Fruit fly (Drosophila melanogaster) whole organism, pupa: ENCODE results near the gene inaF-C.
A peak's percentile ranks its signal among the peaks of the same experiment; 100 is the strongest.

ENCODE experiments used
- CG10348 ChIP-seq: fragments of 200-800 bp; sonication (Bioruptor generic); IDR thresholded peaks from 2 replicates; pipeline ENCODE4 v1.3.6; 2022; ENCODE audit warnings: missing biosample characterization, missing genetic modification characterization
- CG12605 ChIP-seq: fragments of 200-800 bp; sonication (Bioruptor generic); IDR thresholded peaks from 2 replicates; pipeline ENCODE4 v1.3.6; 2022; ENCODE audit warnings: missing biosample characterization, missing genetic modification characterization
- CG13204 ChIP-seq: fragments of 200-800 bp; sonication (Bioruptor generic); optimal IDR thresholded peaks from 2 replicates; lab custom pipeline; 2018; ENCODE audit warnings: missing biosample characterization, mild to moderate bottlenecking, missing genetic modification characterization, moderate library complexity
- CG14655 ChIP-seq: fragments of 200-800 bp; sonication (Bioruptor generic); optimal IDR thresholded peaks from 3 replicates; lab custom pipeline; 2017; ENCODE audit warnings: mild to moderate bottlenecking, missing biosample characterization, missing genetic modification reagents, missing genetic modification characterization
- CG15710 ChIP-seq: fragments of 200-800 bp; sonication (Bioruptor generic); optimal IDR thresholded peaks from 2 replicates; lab custom pipeline; 2018; ENCODE audit warnings: missing biosample characterization, mild to moderate bottlenecking, missing genetic modification characterization, moderate library complexity
- CG17806 ChIP-seq: fragments of 200-800 bp; sonication (Bioruptor generic); optimal IDR thresholded peaks from 2 replicates; lab custom pipeline; 2018; ENCODE audit warnings: missing biosample characterization, mild to moderate bottlenecking, missing genetic modification characterization, moderate library complexity
- CG32121 ChIP-seq: fragments of 200-800 bp; sonication (Bioruptor generic); IDR thresholded peaks from 2 replicates; pipeline ENCODE4 v1.3.6; 2022; ENCODE audit warnings: missing biosample characterization, missing genetic modification characterization
- CG34367 ChIP-seq: fragments of 200-800 bp; sonication (Bioruptor generic); optimal IDR thresholded peaks from 2 replicates; lab custom pipeline; 2018; ENCODE audit warnings: missing biosample characterization, mild to moderate bottlenecking, missing genetic modification characterization
- CG4496 ChIP-seq: fragments of 200-800 bp; sonication (Bioruptor generic); IDR thresholded peaks from 3 replicates; pipeline ENCODE4 v1.3.6; 2022; ENCODE audit warnings: missing biosample characterization, missing genetic modification characterization
- CG8159 ChIP-seq: fragments of 200-800 bp; sonication (Bioruptor generic); optimal IDR thresholded peaks from 3 replicates; lab custom pipeline; 2018; ENCODE audit warnings: missing biosample characterization, mild to moderate bottlenecking, missing genetic modification characterization, moderate library complexity
- CG8301 ChIP-seq: fragments of 200-800 bp; sonication (Bioruptor generic); optimal IDR thresholded peaks from 2 replicates; lab custom pipeline; 2018; ENCODE audit warnings: missing biosample characterization, mild to moderate bottlenecking, missing genetic modification characterization
- CG9948 ChIP-seq: fragments of 200-800 bp; sonication (Bioruptor generic); optimal IDR thresholded peaks from 2 replicates; lab custom pipeline; 2018; ENCODE audit warnings: missing biosample characterization, mild to moderate bottlenecking, missing genetic modification characterization, moderate library complexity
- D1 ChIP-seq: fragments of 200-800 bp; sonication (Bioruptor generic); optimal IDR thresholded peaks from 2 replicates; lab custom pipeline; 2018; ENCODE audit warnings: missing biosample characterization, mild to moderate bottlenecking, missing genetic modification characterization, moderate library complexity
- EcR ChIP-seq: fragments of 200-800 bp; sonication (Bioruptor generic); optimal IDR thresholded peaks from 3 replicates; lab custom pipeline; 2019; ENCODE audit warnings: missing biosample characterization, missing genetic modification characterization, mild to moderate bottlenecking, moderate library complexity, missing genetic modification reagents
- Ets98B ChIP-seq: fragments of 200-800 bp; sonication (Bioruptor generic); IDR thresholded peaks from 2 replicates; pipeline ENCODE4 v1.3.6; 2022; ENCODE audit warnings: missing biosample characterization, missing genetic modification characterization
- Pif1A ChIP-seq: fragments of 200-800 bp; sonication (Bioruptor generic); optimal IDR thresholded peaks from 3 replicates; lab custom pipeline; 2016; ENCODE audit warnings: missing biosample characterization, missing genetic modification characterization
- Pif1B ChIP-seq: fragments of 200-800 bp; sonication (Bioruptor generic); optimal IDR thresholded peaks from 3 replicates; lab custom pipeline; 2016; ENCODE audit warnings: missing biosample characterization, missing genetic modification characterization
- Snoo ChIP-seq: fragments of 200-800 bp; sonication (Bioruptor generic); optimal IDR thresholded peaks from 3 replicates; lab custom pipeline; 2017; ENCODE audit warnings: missing biosample characterization, mild to moderate bottlenecking, missing genetic modification characterization, inconsistent platforms
- fd96Ca ChIP-seq: fragments of 200-800 bp; sonication (Bioruptor generic); IDR thresholded peaks from 3 replicates; pipeline ENCODE4 v1.3.6; 2022; ENCODE audit warnings: missing biosample characterization, missing genetic modification characterization
- gl ChIP-seq: fragments of 200-800 bp; sonication (Bioruptor generic); optimal IDR thresholded peaks from 2 replicates; lab custom pipeline; 2018; ENCODE audit warnings: missing biosample characterization, mild to moderate bottlenecking, missing genetic modification characterization
- rn ChIP-seq: fragments of 200-800 bp; sonication (Bioruptor generic); IDR thresholded peaks from 2 replicates; pipeline ENCODE4 v1.3.6; 2022; ENCODE audit warnings: missing biosample characterization, missing genetic modification characterization

The inaF-C gene

DNA sequence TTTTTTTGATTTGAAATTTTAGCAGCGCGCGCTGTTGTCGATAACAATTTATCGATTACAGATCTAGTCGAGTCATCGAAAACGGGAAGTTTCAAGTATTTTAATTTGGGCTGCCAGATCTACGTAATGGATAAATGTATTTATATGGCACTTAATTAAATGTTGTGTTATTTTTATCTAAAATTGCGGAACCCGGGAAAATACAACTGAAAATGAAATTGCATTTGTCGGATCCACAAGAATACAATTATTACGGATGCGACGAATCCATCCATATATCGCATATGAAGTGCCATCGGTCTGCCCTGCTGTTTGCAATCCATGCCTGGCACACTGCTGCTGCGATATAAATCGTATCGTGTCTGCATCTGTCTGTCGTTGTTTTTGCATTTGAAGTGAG is 11.4 kb downstream of the inaF-C start, which contains the start of gene Tango10:
Gene Tango10 (plus strand): TSS at position 108 of the 400 bp plus-strand sequence.
- no peak for TF ChIP-seq CG14655
- no peak for TF ChIP-seq CG9948 (tag; lab: Kevin White, UChicago)
- peak; percentile 53; the same call in 1 of the 3 replicates for TF ChIP-seq fd96Ca (GFP tag; lab: Robert Waterston, UW)
- peak; percentile 40; the same call in 1 of the 2 replicates for TF ChIP-seq CG32121 (GFP tag; lab: Robert Waterston, UW)
- peak; percentile 38 for TF ChIP-seq CG15710 (tag; lab: Kevin White, UChicago)
- TF ChIP-seq CG17806, result peak; percentile 13
- 0 out of 2 replicates have a peak, but pooled peaks have one; percentile 24 for TF ChIP-seq Ets98B

DNA sequence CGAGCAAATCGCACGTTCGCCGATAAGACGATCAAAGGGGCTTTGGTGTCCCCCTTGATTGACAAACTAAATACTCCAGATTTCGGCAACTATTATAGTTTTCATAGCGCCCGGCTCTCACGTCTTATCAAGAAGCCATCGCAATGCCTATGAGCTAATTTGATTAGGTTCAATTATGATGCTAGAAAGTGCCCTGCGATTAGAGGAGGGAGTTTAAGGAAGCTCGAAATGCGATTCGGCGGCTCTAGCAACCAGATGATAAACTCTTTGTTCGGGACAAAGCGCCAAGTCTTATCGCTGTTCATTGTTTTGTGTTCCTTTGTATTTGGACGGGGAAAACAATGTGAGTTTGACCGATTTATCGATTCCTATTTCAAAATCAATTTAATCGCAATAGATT is 13.7 kb downstream of the inaF-C start:
- TF ChIP-seq gl (no peak), Pif1B (GFP tag; lab: Kevin White, UChicago) (no peak), rn (GFP tag; lab: Robert Waterston, UW) (no peak), D1 (tag; lab: Kevin White, UChicago) (no peak), Pif1A (GFP tag; lab: Kevin White, UChicago) (no peak)

DNA sequence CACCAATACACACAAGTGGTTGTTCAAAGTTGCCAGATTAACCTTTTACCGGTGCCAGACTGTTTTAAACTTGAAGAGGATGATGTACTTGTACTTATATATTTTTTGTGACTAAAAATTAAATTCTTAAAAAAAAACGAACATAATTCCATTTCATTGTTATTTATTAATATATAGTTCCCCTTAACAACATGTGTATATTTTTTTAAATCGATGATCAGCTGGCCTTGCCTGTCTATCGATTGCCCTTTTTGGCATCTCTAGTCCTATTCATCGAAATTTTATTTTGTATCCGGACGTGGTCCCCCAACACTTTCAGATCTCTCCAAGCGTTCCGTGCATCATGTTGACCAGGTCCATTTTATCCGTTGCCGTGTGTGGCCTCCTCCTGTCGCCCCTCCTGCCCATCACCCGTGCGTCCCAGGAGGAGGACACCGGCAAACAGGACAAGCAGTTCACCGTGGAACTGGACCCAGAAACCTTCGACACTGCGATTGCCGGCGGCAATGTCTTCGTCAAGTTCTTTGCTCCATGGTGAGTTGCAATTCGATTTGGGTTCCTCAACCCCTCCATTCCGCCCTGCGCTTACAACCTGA is 14.7 kb downstream of the inaF-C start, which contains the start of gene prtp:
Gene prtp (plus strand): TSS at position 26 of the 596 bp plus-strand sequence.
- no peak for TF ChIP-seq CG17806
- no peak for TF ChIP-seq CG32121 (GFP tag; lab: Robert Waterston, UW)
- no peak for TF ChIP-seq Pif1B (GFP tag; lab: Kevin White, UChicago)
- TF ChIP-seq CG34367 (tag; lab: Kevin White, UChicago), result no peak
- no peak for TF ChIP-seq EcR (GFP tag; lab: Kevin White, UChicago)

DNA sequence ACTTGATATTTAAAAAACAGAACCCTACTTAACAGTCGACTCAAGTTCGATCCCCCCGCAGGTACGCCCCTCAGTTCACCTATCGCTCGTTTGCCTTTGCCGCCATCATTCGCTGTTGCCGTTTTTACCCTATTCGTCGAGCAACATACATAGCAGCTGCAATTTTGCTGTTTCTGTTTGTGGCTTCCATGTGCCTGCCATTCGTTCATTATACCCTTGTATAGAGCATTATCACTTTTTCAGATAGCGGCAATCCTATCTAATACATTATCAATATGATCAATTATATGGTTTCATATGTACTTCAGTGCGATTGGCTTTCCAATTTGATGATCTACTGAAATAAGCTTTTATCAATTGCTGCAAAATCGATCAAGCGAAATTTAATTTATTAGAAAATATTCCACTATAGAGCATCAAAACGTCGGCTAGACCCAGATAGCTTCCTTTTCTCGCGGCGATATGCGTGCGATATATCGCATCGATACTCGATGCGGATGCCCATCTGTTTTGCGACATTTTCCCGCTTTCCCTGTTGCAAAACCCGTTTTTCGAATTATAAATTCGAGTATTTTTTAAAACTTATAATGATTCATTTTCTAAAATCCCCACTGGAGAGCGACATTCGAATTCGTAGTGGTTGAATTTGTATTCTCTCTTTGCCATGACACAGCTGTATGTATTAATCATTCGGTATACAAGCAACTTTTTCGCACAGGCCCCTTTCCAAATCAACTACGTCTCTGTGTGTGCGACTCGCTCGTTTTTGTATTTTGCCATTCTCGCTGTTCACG is 15.4 kb downstream of the inaF-C start:
- TF ChIP-seq D1 (tag; lab: Kevin White, UChicago) (peak; percentile 87), CG4496 (peak; percentile 76), fd96Ca (GFP tag; lab: Robert Waterston, UW) (peak; percentile 91), CG32121 (GFP tag; lab: Robert Waterston, UW) (peak; percentile 86), Pif1B (GFP tag; lab: Kevin White, UChicago) (peak; percentile 94), CG10348 (GFP tag; lab: Robert Waterston, UW) (peak; percentile 56), Pif1A (GFP tag; lab: Kevin White, UChicago) (peak; percentile 85), CG17806 (peak; percentile 88), CG8159 (peak; percentile 95), CG34367 (tag; lab: Kevin White, UChicago) (peak; percentile 88), gl (peak; percentile 81), CG12605 (peak; percentile 78), CG9948 (tag; lab: Kevin White, UChicago) (peak; percentile 89), Ets98B (peak; percentile 58), Snoo (peak; percentile 89), rn (GFP tag; lab: Robert Waterston, UW) (peak; percentile 61), CG8301 (tag; lab: Kevin White, UChicago) (peak; percentile 93), CG13204 (GFP tag; lab: Kevin White, UChicago) (peak; percentile 79), CG15710 (tag; lab: Kevin White, UChicago) (peak; percentile 90), CG14655 (peak; percentile 95), EcR (GFP tag; lab: Kevin White, UChicago) (no peak)

DNA sequence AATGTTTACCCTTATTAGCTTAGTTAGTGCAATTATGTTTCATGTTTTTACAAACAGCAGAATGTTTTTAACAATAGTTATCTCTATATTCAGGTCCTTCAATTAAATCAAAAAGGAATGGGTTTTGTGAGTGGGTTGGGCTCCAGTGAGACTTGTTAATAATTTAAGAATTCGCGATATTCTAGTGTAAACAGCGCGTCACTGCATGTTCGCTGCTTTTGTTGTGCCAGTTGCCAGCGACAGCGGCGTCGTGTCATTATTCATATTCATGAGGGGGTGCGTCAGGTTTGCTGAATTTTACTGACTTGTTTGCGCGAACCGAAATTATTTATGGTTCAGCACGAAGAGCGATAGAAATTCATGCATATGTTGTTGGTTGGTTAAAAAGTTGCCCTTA is 16.3 kb downstream of the inaF-C start, which contains the start of gene Amun:
Gene Amun (minus strand): TSS at position 303 of the 397 bp plus-strand sequence.
- peak; percentile 43 for TF ChIP-seq CG8159
- TF ChIP-seq CG15710 (tag; lab: Kevin White, UChicago), result peak; percentile 52
- no peak; the same call in none of the 3 replicates for TF ChIP-seq fd96Ca (GFP tag; lab: Robert Waterston, UW)
- peak; percentile 31 for TF ChIP-seq CG4496
- TF ChIP-seq Ets98B, result no peak
- no peak for TF ChIP-seq CG12605
- TF ChIP-seq gl, result no peak
- peak; percentile 47 for TF ChIP-seq CG17806
- TF ChIP-seq Pif1B (GFP tag; lab: Kevin White, UChicago), result peak; percentile 34
- TF ChIP-seq Snoo, result peak; percentile 19
- TF ChIP-seq CG14655, result peak; percentile 52
- TF ChIP-seq CG32121 (GFP tag; lab: Robert Waterston, UW), result no peak
- TF ChIP-seq CG34367 (tag; lab: Kevin White, UChicago), result no peak
- TF ChIP-seq rn (GFP tag; lab: Robert Waterston, UW), result no peak
- no peak for TF ChIP-seq CG13204 (GFP tag; lab: Kevin White, UChicago)
- peak; percentile 57 for TF ChIP-seq CG8301 (tag; lab: Kevin White, UChicago)
- TF ChIP-seq Pif1A (GFP tag; lab: Kevin White, UChicago), result peak; percentile 45
- peak; percentile 44 for TF ChIP-seq CG9948 (tag; lab: Kevin White, UChicago)
- TF ChIP-seq CG10348 (GFP tag; lab: Robert Waterston, UW), result no peak
- TF ChIP-seq EcR (GFP tag; lab: Kevin White, UChicago), result no peak
- peak; percentile 22 for TF ChIP-seq D1 (tag; lab: Kevin White, UChicago)
